Worm (Caenorhabditis elegans): ENCODE results near the gene C49C3.8.

DNA sequence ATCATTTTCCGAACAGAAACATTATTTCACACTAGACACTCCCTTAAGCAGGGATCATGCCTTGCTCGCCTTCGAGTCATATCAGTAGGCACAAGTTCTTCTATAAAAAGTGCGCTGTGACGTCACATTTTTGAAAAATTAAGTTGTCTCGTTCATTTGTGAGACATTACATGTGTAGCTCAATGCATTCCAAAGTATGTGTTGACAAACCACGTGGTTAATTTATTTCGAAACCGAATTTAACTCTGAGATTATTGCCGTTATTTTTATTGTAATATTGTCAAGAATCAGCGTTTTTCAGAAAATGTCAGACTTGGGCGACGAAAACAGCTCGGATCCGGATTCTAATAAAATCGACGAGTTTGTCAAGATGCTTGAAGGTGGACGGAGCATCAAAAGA lies 40.5 kb upstream of the C49C3.8 start, which contains the start of gene T28F3.5:
- TF ChIP-seq nhr-84 (tag; optimal IDR thresholded peaks at IDR 0.05): no peak
- no peak for TF ChIP-seq mep-1 (tag; optimal IDR thresholded peaks at IDR 0.05)
- no peak for TF ChIP-seq ceh-90 (tag; optimal IDR thresholded peaks at IDR 0.05)
- TF ChIP-seq fkh-10 (GFP tag; optimal IDR thresholded peaks at IDR 0.05): no peak
- no peak for TF ChIP-seq ztf-4 (tag; optimal IDR thresholded peaks at IDR 0.05)
- no peak for TF ChIP-seq irx-1 (tag; optimal IDR thresholded peaks at IDR 0.05)
- TF ChIP-seq ces-1 (GFP tag; optimal IDR thresholded peaks at IDR 0.05): no peak
- no peak for TF ChIP-seq ama-1 (optimal IDR thresholded peaks at IDR 0.05)
- no peak for TF ChIP-seq pqm-1 (tag; optimal IDR thresholded peaks at IDR 0.05)
- TF ChIP-seq grh-1 (GFP tag; IDR thresholded peaks at IDR 0.05): no peak
- TF ChIP-seq dpl-1 (GFP tag; optimal IDR thresholded peaks at IDR 0.05): no peak
